Worm (Caenorhabditis elegans): ENCODE results near the gene hsp-12.2.

DNA sequence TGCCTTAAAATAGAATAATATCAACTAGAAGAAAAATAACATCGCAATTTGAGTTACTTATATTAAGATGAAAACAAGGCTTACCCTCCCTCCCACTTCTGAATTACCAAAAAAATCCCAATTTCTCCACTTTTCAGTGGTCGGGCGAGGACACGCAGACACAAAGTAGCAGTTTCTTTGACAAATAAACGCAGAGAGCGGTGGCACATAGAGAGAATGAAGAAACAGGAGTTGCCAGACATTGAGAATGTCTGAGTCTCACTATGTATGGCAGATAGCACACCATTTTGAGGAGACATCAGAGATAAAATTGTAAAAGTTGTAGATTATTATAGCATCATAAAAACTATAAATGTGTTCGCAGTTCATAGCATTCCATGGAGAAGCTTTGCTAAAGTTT lies 12.6 kb upstream of the hsp-12.2 start:
- TF ChIP-seq nhr-28 (tag; optimal IDR thresholded peaks at IDR 0.05) (no peak), elt-2 (tag; optimal IDR thresholded peaks at IDR 0.05) (peak; percentile 52), nhr-237 (tag; optimal IDR thresholded peaks at IDR 0.05) (no peak), ceh-82 (tag; optimal IDR thresholded peaks at IDR 0.05) (no peak), elt-3 (tag; optimal IDR thresholded peaks at IDR 0.05) (no peak), snpc-4 (tag; optimal IDR thresholded peaks at IDR 0.05) (no peak), elt-1 (tag; optimal IDR thresholded peaks at IDR 0.05) (no peak), pqm-1 (tag; optimal IDR thresholded peaks at IDR 0.05) (peak; percentile 49), pha-4 (tag; optimal IDR thresholded peaks at IDR 0.05) (peak; percentile 84), skn-1 (tag; optimal IDR thresholded peaks at IDR 0.05) (peak; percentile 24), mdl-1 (tag; optimal IDR thresholded peaks at IDR 0.05) (peak; percentile 6)

Measured in whole organism, L3 larva.